Worm (Caenorhabditis elegans) whole organism, midembryonic: ENCODE data around the gene hsp-16.41.

Experiments
- flt-1 ChIP-seq: fragments of 200-800 bp; sonication (Bioruptor generic); IDR thresholded peaks from 2 replicates; pipeline ENCODE4 v1.3.6; 2022; ENCODE audit warnings: missing genetic modification characterization, missing compliant biosample characterization
- klf-2 ChIP-seq: fragments of 200-800 bp; sonication (Bioruptor generic); conservative IDR thresholded peaks from 2 replicates; pipeline ENCODE4 v1.3.6; 2022; ENCODE audit warnings: missing genetic modification reagents, missing genetic modification characterization, missing compliant biosample characterization
- med-1 ChIP-seq: sonication (generic microtip); optimal IDR thresholded peaks from 2 replicates; lab custom pipeline; 2017; ENCODE audit warnings: missing genetic modification characterization, mild to moderate bottlenecking, missing compliant biosample characterization, antibody characterized with exemption, missing genetic modification reagents; ENCODE audit not compliant: insufficient read depth
- ztf-23 ChIP-seq: fragments of 200-800 bp; sonication (Bioruptor generic); IDR thresholded peaks from 2 replicates; pipeline ENCODE4 v1.3.6; 2022; ENCODE audit warnings: missing genetic modification reagents, missing genetic modification characterization, missing compliant biosample characterization

DNA sequence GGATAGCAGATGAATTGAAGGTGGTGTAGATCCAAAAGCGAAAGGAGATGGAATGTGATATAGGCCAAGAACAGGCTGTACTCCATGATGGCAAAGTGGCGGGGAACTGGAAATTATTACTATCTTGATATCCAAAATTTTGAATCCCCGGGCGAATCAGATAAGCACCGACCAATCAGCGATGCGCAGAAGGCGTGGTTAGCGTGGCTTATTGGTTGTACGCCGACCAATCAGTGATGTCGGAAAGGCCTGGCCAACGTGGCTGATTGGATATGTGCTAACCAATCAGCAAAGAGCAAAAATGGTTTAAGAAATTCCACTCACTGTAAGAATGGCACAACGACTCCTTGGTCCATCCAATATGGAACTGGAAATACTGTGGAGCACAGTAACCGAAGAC, 25.0 kb upstream of the hsp-16.41 start:
- TF ChIP-seq flt-1 (no peak), med-1 (GFP tag; lab: Kevin White, UChicago) (no peak), ztf-23 (no peak), klf-2 (GFP tag; lab: Robert Waterston, UW) (no peak)
